Fruit fly (Drosophila melanogaster) whole organism, embryonic: ENCODE measurements around the gene Mco4.

ENCODE experiments used
- BtbVII ChIP-seq: fragments of 200-800 bp; sonication (Bioruptor generic); optimal IDR thresholded peaks from 3 replicates; lab custom pipeline; 2017; ENCODE audit warnings: missing biosample characterization, mild to moderate bottlenecking, missing genetic modification characterization
- CG10462 ChIP-seq: fragments of 200-800 bp; sonication (Bioruptor generic); optimal IDR thresholded peaks from 2 replicates; lab custom pipeline; 2016; ENCODE audit warnings: missing biosample characterization, missing genetic modification characterization
- CG10543 ChIP-seq: fragments of 200-800 bp; sonication (Bioruptor generic); optimal IDR thresholded peaks from 3 replicates; lab custom pipeline; 2017; ENCODE audit warnings: missing biosample characterization, mild to moderate bottlenecking, missing genetic modification characterization, moderate library complexity
- CG11093 ChIP-seq: fragments of 200-800 bp; sonication (Bioruptor generic); IDR thresholded peaks from 3 replicates; pipeline ENCODE4 v1.3.6; 2022; ENCODE audit warnings: missing biosample characterization, missing genetic modification characterization
- CG11560 ChIP-seq: fragments of 200-800 bp; sonication (Bioruptor generic); IDR thresholded peaks from 3 replicates; pipeline ENCODE4 v1.3.6; 2022; ENCODE audit warnings: missing biosample characterization, missing genetic modification characterization
- CG14710 ChIP-seq: fragments of 200-800 bp; sonication (Bioruptor generic); optimal IDR thresholded peaks from 3 replicates; lab custom pipeline; 2019; ENCODE audit warnings: missing biosample characterization, mild to moderate bottlenecking, missing genetic modification characterization, moderate library complexity
- CG15011 ChIP-seq: fragments of 200-800 bp; sonication (Bioruptor generic); optimal IDR thresholded peaks from 3 replicates; lab custom pipeline; 2018; ENCODE audit warnings: missing biosample characterization, mild to moderate bottlenecking, missing genetic modification characterization
- CG15073 ChIP-seq: fragments of 200-800 bp; sonication (Bioruptor generic); optimal IDR thresholded peaks from 2 replicates; lab custom pipeline; 2016; ENCODE audit warnings: missing biosample characterization, missing genetic modification characterization
- CG17359 ChIP-seq: fragments of 200-800 bp; sonication (Bioruptor generic); optimal IDR thresholded peaks from 3 replicates; lab custom pipeline; 2018; ENCODE audit warnings: missing biosample characterization, mild to moderate bottlenecking, missing genetic modification characterization, moderate library complexity
- CG31388 ChIP-seq: fragments of 200-800 bp; sonication (Bioruptor generic); optimal IDR thresholded peaks from 2 replicates; lab custom pipeline; 2016; ENCODE audit warnings: missing biosample characterization, missing genetic modification characterization
- CG34376 ChIP-seq: fragments of 200-800 bp; sonication (Bioruptor generic); optimal IDR thresholded peaks from 2 replicates; lab custom pipeline; 2018; ENCODE audit warnings: missing biosample characterization, mild to moderate bottlenecking, missing genetic modification characterization
- CG43689 ChIP-seq: fragments of 200-800 bp; sonication (Bioruptor generic); IDR thresholded peaks from 2 replicates; pipeline ENCODE4 v1.3.6; 2022; ENCODE audit warnings: missing biosample characterization, missing genetic modification characterization
- CG4424 ChIP-seq: fragments of 200-800 bp; sonication (Bioruptor generic); optimal IDR thresholded peaks from 3 replicates; lab custom pipeline; 2016; ENCODE audit warnings: missing biosample characterization, missing genetic modification characterization
- CG6175 ChIP-seq: fragments of 200-800 bp; sonication (Bioruptor generic); IDR thresholded peaks from 3 replicates; pipeline ENCODE4 v1.3.6; 2022; ENCODE audit warnings: missing biosample characterization, missing genetic modification characterization
- CG7271 ChIP-seq: fragments of 200-800 bp; sonication (Bioruptor generic); optimal IDR thresholded peaks from 2 replicates; lab custom pipeline; 2018; ENCODE audit warnings: missing biosample characterization, mild to moderate bottlenecking, missing genetic modification characterization, moderate library complexity
- CG7928 ChIP-seq: fragments of 200-800 bp; sonication (Bioruptor generic); optimal IDR thresholded peaks from 2 replicates; lab custom pipeline; 2017; ENCODE audit warnings: missing biosample characterization, mild to moderate bottlenecking, missing genetic modification characterization
- CG7987 ChIP-seq: fragments of 200-800 bp; sonication (Bioruptor generic); optimal IDR thresholded peaks from 2 replicates; lab custom pipeline; 2018; ENCODE audit warnings: missing biosample characterization, mild to moderate bottlenecking, missing genetic modification characterization, moderate library complexity
- CG8290 ChIP-seq, 3 experiments: fragments of 200-800 bp; sonication (Bioruptor generic); optimal IDR thresholded peaks; 2 replicates each; lab custom pipeline; 2016 to 2019; ENCODE audit warnings: missing biosample characterization in 3 of 3, missing genetic modification characterization in 3 of 3, mild to moderate bottlenecking in 2 of 3, moderate library complexity in 1 of 3
- Camta ChIP-seq: fragments of 200-800 bp; sonication (Bioruptor generic); optimal IDR thresholded peaks from 2 replicates; lab custom pipeline; 2016; ENCODE audit warnings: missing biosample characterization, missing genetic modification characterization
- Doc2 ChIP-seq: fragments of 200-800 bp; sonication (Bioruptor generic); IDR thresholded peaks from 2 replicates; pipeline ENCODE4 v1.3.6; 2022; ENCODE audit warnings: missing biosample characterization, missing genetic modification characterization
- GATAe ChIP-seq: fragments of 200-800 bp; sonication (Bioruptor generic); conservative IDR thresholded peaks from 2 replicates; pipeline ENCODE4 v1.3.6; 2022; ENCODE audit warnings: missing biosample characterization, missing genetic modification characterization
- HLH4C ChIP-seq: fragments of 200-800 bp; sonication (Bioruptor generic); IDR thresholded peaks from 3 replicates; pipeline ENCODE4 v1.3.6; 2022; ENCODE audit warnings: missing biosample characterization, missing genetic modification characterization; ENCODE audit not compliant: partially characterized antibody
- Lhr ChIP-seq: fragments of 200-800 bp; sonication (Bioruptor generic); optimal IDR thresholded peaks from 3 replicates; lab custom pipeline; 2017; ENCODE audit warnings: mild to moderate bottlenecking, missing biosample characterization, missing genetic modification reagents, missing genetic modification characterization
- MESR4 ChIP-seq: fragments of 200-800 bp; sonication (Bioruptor generic); optimal IDR thresholded peaks from 2 replicates; lab custom pipeline; 2018; ENCODE audit warnings: missing biosample characterization, mild to moderate bottlenecking, missing genetic modification characterization, moderate library complexity
- Med ChIP-seq: fragments of 200-800 bp; sonication (Bioruptor generic); peaks from one replicate; lab custom pipeline; 2016; ENCODE audit warnings: missing biosample characterization, missing genetic modification characterization, mild to moderate bottlenecking, inconsistent platforms, moderate library complexity
- NFAT ChIP-seq: fragments of 200-800 bp; sonication (Bioruptor generic); IDR thresholded peaks from 2 replicates; pipeline ENCODE4 v1.3.6; 2022; ENCODE audit warnings: missing biosample characterization, missing genetic modification characterization
- Nf-YB ChIP-seq: fragments of 200-800 bp; sonication (Bioruptor generic); optimal IDR thresholded peaks from 3 replicates; lab custom pipeline; 2019; ENCODE audit warnings: missing biosample characterization, mild to moderate bottlenecking, missing genetic modification characterization, moderate library complexity
- Vsx1 ChIP-seq: fragments of 200-800 bp; sonication (Bioruptor generic); optimal IDR thresholded peaks from 2 replicates; lab custom pipeline; 2017; ENCODE audit warnings: missing biosample characterization, mild to moderate bottlenecking, missing genetic modification characterization, missing genetic modification reagents
- abd-A ChIP-seq: fragments of 200-800 bp; sonication (Bioruptor generic); optimal IDR thresholded peaks from 3 replicates; lab custom pipeline; 2019; ENCODE audit warnings: missing biosample characterization, mild to moderate bottlenecking, missing genetic modification characterization, moderate library complexity
- ac ChIP-seq: fragments of 200-800 bp; sonication (Bioruptor generic); optimal IDR thresholded peaks from 3 replicates; lab custom pipeline; 2017; ENCODE audit warnings: missing biosample characterization, mild to moderate bottlenecking, missing genetic modification characterization
- ash1 ChIP-seq: fragments of 200-800 bp; sonication (Bioruptor generic); optimal IDR thresholded peaks from 2 replicates; lab custom pipeline; 2018; ENCODE audit warnings: missing biosample characterization, mild to moderate bottlenecking, missing genetic modification characterization
- bab2 ChIP-seq: fragments of 200-800 bp; sonication (Bioruptor generic); optimal IDR thresholded peaks from 2 replicates; lab custom pipeline; 2016; ENCODE audit warnings: missing biosample characterization, missing genetic modification characterization
- cato ChIP-seq: fragments of 200-800 bp; sonication (Bioruptor generic); optimal IDR thresholded peaks from 2 replicates; lab custom pipeline; 2016; ENCODE audit warnings: missing biosample characterization, missing genetic modification characterization, borderline replicate concordance
- chif ChIP-seq, 2 experiments: fragments of 200-800 bp; sonication (Bioruptor generic); optimal IDR thresholded peaks; 3 replicates each; lab custom pipeline; 2016; ENCODE audit warnings: missing biosample characterization in 2 of 2, missing genetic modification characterization in 2 of 2
- disco-r ChIP-seq: fragments of 200-800 bp; sonication (Bioruptor generic); optimal IDR thresholded peaks from 2 replicates; lab custom pipeline; 2016; ENCODE audit warnings: missing biosample characterization, missing genetic modification characterization
- emc ChIP-seq: fragments of 200-800 bp; sonication (Bioruptor generic); optimal IDR thresholded peaks from 2 replicates; lab custom pipeline; 2016; ENCODE audit warnings: missing biosample characterization, missing genetic modification characterization
- gro ChIP-seq: fragments of 200-800 bp; sonication (Bioruptor generic); optimal IDR thresholded peaks from 2 replicates; lab custom pipeline; 2016; ENCODE audit warnings: missing biosample characterization, missing genetic modification characterization
- nom ChIP-seq: fragments of 200-800 bp; sonication (Bioruptor generic); optimal IDR thresholded peaks from 2 replicates; lab custom pipeline; 2017; ENCODE audit warnings: missing biosample characterization, missing genetic modification characterization, mild to moderate bottlenecking, moderate library complexity, missing genetic modification reagents
- odd ChIP-seq: fragments of 200-800 bp; sonication (Bioruptor generic); optimal IDR thresholded peaks from 2 replicates; lab custom pipeline; 2017; ENCODE audit warnings: missing biosample characterization, mild to moderate bottlenecking, missing genetic modification characterization
- repo ChIP-seq: fragments of 200-800 bp; sonication (Bioruptor generic); optimal IDR thresholded peaks from 2 replicates; lab custom pipeline; 2016; ENCODE audit warnings: missing biosample characterization, missing genetic modification characterization
- sens ChIP-seq: fragments of 200-800 bp; sonication (Bioruptor generic); peaks from one replicate; lab custom pipeline; 2016; ENCODE audit warnings: missing biosample characterization, missing genetic modification characterization
- shn ChIP-seq: fragments of 200-800 bp; sonication (Bioruptor generic); optimal IDR thresholded peaks from 3 replicates; lab custom pipeline; 2016; ENCODE audit warnings: missing biosample characterization, missing genetic modification characterization
- slbo ChIP-seq: fragments of 200-800 bp; sonication (Bioruptor generic); IDR thresholded peaks from 2 replicates; pipeline ENCODE4 v1.3.6; 2022; ENCODE audit warnings: missing biosample characterization, missing genetic modification characterization
- sob ChIP-seq: fragments of 200-800 bp; sonication (Bioruptor generic); IDR thresholded peaks from 2 replicates; pipeline ENCODE4 v1.3.6; 2022; ENCODE audit warnings: missing biosample characterization, missing genetic modification characterization
- sqz ChIP-seq: fragments of 200-800 bp; sonication (Bioruptor generic); optimal IDR thresholded peaks from 3 replicates; lab custom pipeline; 2018; ENCODE audit warnings: missing biosample characterization, mild to moderate bottlenecking, missing genetic modification characterization
- tio ChIP-seq: fragments of 200-800 bp; sonication (Bioruptor generic); optimal IDR thresholded peaks from 2 replicates; lab custom pipeline; 2017; ENCODE audit warnings: missing biosample characterization, missing genetic modification characterization, inconsistent platforms
- tx ChIP-seq: fragments of 200-800 bp; sonication (Bioruptor generic); optimal IDR thresholded peaks from 2 replicates; lab custom pipeline; 2016; ENCODE audit warnings: missing biosample characterization, missing genetic modification characterization
- wek ChIP-seq: fragments of 200-800 bp; sonication (Bioruptor generic); optimal IDR thresholded peaks from 3 replicates; lab custom pipeline; 2018; ENCODE audit warnings: missing biosample characterization, mild to moderate bottlenecking, missing genetic modification characterization, moderate library complexity
- z ChIP-seq: fragments of 200-800 bp; sonication (Bioruptor generic); IDR thresholded peaks from 3 replicates; pipeline ENCODE4 v1.3.6; 2022; ENCODE audit warnings: missing biosample characterization, missing genetic modification characterization
- zen2 ChIP-seq: fragments of 200-800 bp; sonication (Bioruptor generic); IDR thresholded peaks from 3 replicates; pipeline ENCODE4 v1.3.6; 2022; ENCODE audit warnings: missing biosample characterization, missing genetic modification characterization; ENCODE audit not compliant: partially characterized antibody

Gene Mco4

dm6 chrX:17844623-17845022 is 11.3 kb downstream of the Mco4 start, which contains the start of the genes CG8142 and Ucp4A (continued):
- TF ChIP-seq z (GFP tag; lab: Robert Waterston, UW) (peak; percentile 29; the same call in 1 of the 3 replicates), CG14710 (tag; lab: Kevin White, UChicago) (peak; percentile 94), bab2 (GFP tag; lab: Kevin White, UChicago) (peak; percentile 73), CG10543 (peak; percentile 83), sqz (GFP tag; lab: Kevin White, UChicago) (peak; percentile 90), CG15011 (peak; percentile 82), MESR4 (GFP tag; lab: Kevin White, UChicago) (no peak), CG17359 (peak; percentile 93), Nf-YB (GFP tag; lab: Kevin White, UChicago) (peak; percentile 63), CG7987 (peak; percentile 9), repo (GFP tag; lab: Kevin White, UChicago) (no peak), NFAT (peak; percentile 91), sens (GFP tag; lab: Kevin White, UChicago) (peak; percentile 86), CG15073 (GFP tag; lab: Kevin White, UChicago) (peak; percentile 53), ash1 (GFP tag; lab: Kevin White, UChicago) (no peak), CG6175 (GFP tag; lab: Robert Waterston, UW) (peak; percentile 79; the same call in 2 of the 3 replicates), Med (GFP tag; lab: Kevin White, UChicago) (peak; percentile 92), disco-r (GFP tag; lab: Kevin White, UChicago) (peak; percentile 14), Doc2 (GFP tag; lab: Robert Waterston, UW) (peak; percentile 79), abd-A (tag; lab: Kevin White, UChicago) (no peak), tx (GFP tag; lab: Kevin White, UChicago) (peak; percentile 2), CG11093 (GFP tag; lab: Robert Waterston, UW) (peak; percentile 96), CG4424 (peak; percentile 91), CG31388 (GFP tag; lab: Kevin White, UChicago) (peak; percentile 83), sob (GFP tag; lab: Robert Waterston, UW) (peak; percentile 96), cato (GFP tag; lab: Kevin White, UChicago) (peak; percentile 86), gro (GFP tag; lab: Kevin White, UChicago) (peak; percentile 35), wek (GFP tag; lab: Kevin White, UChicago) (no peak), BtbVII (GFP tag; lab: Kevin White, UChicago) (peak; percentile 86), chif (GFP tag; optimal IDR thresholded peaks at IDR 0.05; lab: Kevin White, UChicago) (peak in 1 of 2 experiments; percentile 69), CG7928 (peak; percentile 60), CG34376 (peak; percentile 75), ac (GFP tag; lab: Kevin White, UChicago) (peak; percentile 18), GATAe (peak; percentile 90), CG11560 (tag; lab: Robert Waterston, UW) (peak; percentile 85), shn (peak; percentile 20), CG10462 (peak; percentile 86), CG7271 (tag; lab: Kevin White, UChicago) (peak; percentile 84), HLH4C (GFP tag; lab: Robert Waterston, UW) (no peak), nom (GFP tag; lab: Kevin White, UChicago) (peak; percentile 83), odd (GFP tag; lab: Kevin White, UChicago) (peak; percentile 75), Camta (GFP tag; lab: Kevin White, UChicago) (peak; percentile 42), zen2 (GFP tag; lab: Robert Waterston, UW) (no peak), CG43689 (peak; percentile 90), slbo (GFP tag; lab: Robert Waterston, UW) (peak; percentile 98), Vsx1 (peak; percentile 68), CG8290 (GFP tag; optimal IDR thresholded peaks at IDR 0.05; lab: Kevin White, UChicago) (peak; percentile 69), CG8290 (tag; optimal IDR thresholded peaks at IDR 0.05; lab: Kevin White, UChicago) (peak in 1 of 2 experiments; percentile 5), emc (GFP tag; lab: Kevin White, UChicago) (no peak), tio (GFP tag; lab: Kevin White, UChicago) (peak; percentile 91), Lhr (GFP tag; lab: Kevin White, UChicago) (peak; percentile 75)
